Worm (Caenorhabditis elegans) whole organism, early embryonic: ENCODE results near the gene F10C2.5.

Source experiments
- B0310.2 ChIP-seq: sonication (generic microtip); optimal IDR thresholded peaks from 2 replicates; lab custom pipeline; 2016; ENCODE audit warnings: mild to moderate bottlenecking, missing genetic modification characterization, missing compliant biosample characterization
- F13C5.2 ChIP-seq: sonication (generic microtip); optimal IDR thresholded peaks from 2 replicates; lab custom pipeline; 2017; ENCODE audit warnings: mild to moderate bottlenecking, missing genetic modification characterization, inconsistent platforms, missing compliant biosample characterization
- aly-1 ChIP-seq: sonication (generic microtip); optimal IDR thresholded peaks from 2 replicates; lab custom pipeline; 2016; ENCODE audit warnings: missing genetic modification characterization, missing compliant biosample characterization
- ama-1 ChIP-seq: fragments of 150-350 bp; optimal IDR thresholded peaks from 2 replicates; lab custom pipeline; 2014
- ceh-13 ChIP-seq: fragments of 200-800 bp; sonication (Bioruptor generic); optimal IDR thresholded peaks from 2 replicates; lab custom pipeline; 2018; ENCODE audit warnings: mild to moderate bottlenecking, missing genetic modification characterization, missing compliant biosample characterization
- ceh-36 ChIP-seq: sonication (generic microtip); optimal IDR thresholded peaks from 2 replicates; lab custom pipeline; 2016; ENCODE audit warnings: missing genetic modification characterization, inconsistent platforms, missing compliant biosample characterization
- ets-7 ChIP-seq: sonication (generic microtip); optimal IDR thresholded peaks from 2 replicates; lab custom pipeline; 2016; ENCODE audit warnings: missing genotype, missing genetic modification characterization, missing compliant biosample characterization
- flt-1 ChIP-seq: fragments of 200-800 bp; sonication (Bioruptor generic); IDR thresholded peaks from 2 replicates; pipeline ENCODE4 v1.3.6; 2022; ENCODE audit warnings: missing genetic modification characterization, missing compliant biosample characterization
- hmbx-1 ChIP-seq: sonication (generic microtip); optimal IDR thresholded peaks from 2 replicates; lab custom pipeline; 2016; ENCODE audit warnings: mild to moderate bottlenecking, missing genetic modification characterization, missing compliant biosample characterization
- hmg-4 ChIP-seq: fragments of 200-800 bp; sonication (Bioruptor generic); optimal IDR thresholded peaks from 2 replicates; lab custom pipeline; 2018; ENCODE audit warnings: mild to moderate bottlenecking, missing genetic modification characterization, missing compliant biosample characterization
- hnd-1 ChIP-seq: sonication (generic microtip); optimal IDR thresholded peaks from 2 replicates; lab custom pipeline; 2016; ENCODE audit warnings: missing genetic modification characterization, missing compliant biosample characterization
- pes-1 ChIP-seq: fragments of 200-800 bp; sonication (Bioruptor generic); IDR thresholded peaks from 2 replicates; pipeline ENCODE4 v1.3.6; 2022; ENCODE audit warnings: missing genetic modification reagents, missing genetic modification characterization, missing compliant biosample characterization
- scrt-1 ChIP-seq: fragments of 200-800 bp; sonication (Bioruptor generic); IDR thresholded peaks from 2 replicates; pipeline ENCODE4 v1.3.6; 2022; ENCODE audit warnings: missing genetic modification characterization, missing compliant biosample characterization
- sea-1 ChIP-seq: fragments of 200-800 bp; sonication (Bioruptor generic); conservative IDR thresholded peaks from 2 replicates; pipeline ENCODE4 v1.3.6; 2022; ENCODE audit warnings: missing genetic modification characterization, missing compliant biosample characterization
- tbx-11 ChIP-seq: fragments of 200-800 bp; sonication (Bioruptor generic); IDR thresholded peaks from 2 replicates; pipeline ENCODE4 v1.3.6; 2022; ENCODE audit warnings: missing genetic modification characterization, missing compliant biosample characterization
- tbx-37 ChIP-seq: fragments of 200-800 bp; sonication (Bioruptor generic); conservative IDR thresholded peaks from 2 replicates; pipeline ENCODE4 v1.3.6; 2022; ENCODE audit warnings: missing genetic modification reagents, missing genetic modification characterization, missing compliant biosample characterization
- tra-4 ChIP-seq: sonication (generic microtip); optimal IDR thresholded peaks from 2 replicates; lab custom pipeline; 2017; ENCODE audit warnings: missing genetic modification characterization, missing compliant biosample characterization

Gene F10C2.5

DNA sequence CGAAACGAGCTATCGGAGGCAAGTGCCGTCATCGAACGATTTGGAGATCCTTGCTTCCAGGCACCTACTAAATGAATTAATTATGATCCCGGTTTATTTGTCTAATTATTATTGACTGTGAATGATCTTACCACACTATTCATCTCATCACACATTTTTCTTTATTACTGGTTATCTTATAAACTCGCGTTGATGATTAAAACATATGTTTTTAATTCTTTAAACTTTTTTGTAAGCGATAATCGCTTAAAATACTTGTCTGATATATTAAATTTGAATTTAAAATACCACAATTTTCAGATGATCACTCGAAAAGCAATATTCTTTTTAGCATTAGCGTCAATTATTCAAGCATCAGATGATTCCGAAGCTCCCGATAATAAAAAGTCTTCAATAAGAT is at the start of gene F10C2.5:
Gene F10C2.5 (plus strand): TSS at position 301 of the 400 bp plus-strand sequence.
- TF ChIP-seq F13C5.2 (no peak), flt-1 (GFP tag; lab: Robert Waterston, UW) (no peak), ets-7 (tag; lab: Kevin White, UChicago) (no peak), pes-1 (GFP tag; lab: Robert Waterston, UW) (no peak)

- no peak for TF ChIP-seq ceh-36 (tag; lab: Kevin White, UChicago)
- no peak for TF ChIP-seq scrt-1 (GFP tag; lab: Robert Waterston, UW)
- no peak for TF ChIP-seq F13C5.2
- TF ChIP-seq hmg-4 (GFP tag; lab: Kevin White, UChicago) = no peak
- TF ChIP-seq hnd-1 (tag; lab: Kevin White, UChicago) = no peak
- no peak for TF ChIP-seq hmbx-1 (tag; lab: Kevin White, UChicago)
- TF ChIP-seq aly-1 (tag; lab: Kevin White, UChicago) = no peak
- TF ChIP-seq tra-4 (tag; lab: Kevin White, UChicago) = no peak
- TF ChIP-seq flt-1 (GFP tag; lab: Robert Waterston, UW) = no peak
- TF ChIP-seq ceh-13 (GFP tag; lab: Kevin White, UChicago) = no peak
- TF ChIP-seq B0310.2 (tag; lab: Kevin White, UChicago) = no peak
- no peak for TF ChIP-seq ets-7 (tag; lab: Kevin White, UChicago)
- TF ChIP-seq sea-1 = no peak
- TF ChIP-seq ama-1 (lab: Kevin White, UChicago) = no peak
- TF ChIP-seq tbx-11 (GFP tag; lab: Robert Waterston, UW) = no peak
Observed at ce11 chrV:11995862-11996261, 49.4 kb upstream of the F10C2.5 start, which contains the start of gene C52E4.12. C52E4.12 (plus strand) TSS chrV:11996162.

DNA sequence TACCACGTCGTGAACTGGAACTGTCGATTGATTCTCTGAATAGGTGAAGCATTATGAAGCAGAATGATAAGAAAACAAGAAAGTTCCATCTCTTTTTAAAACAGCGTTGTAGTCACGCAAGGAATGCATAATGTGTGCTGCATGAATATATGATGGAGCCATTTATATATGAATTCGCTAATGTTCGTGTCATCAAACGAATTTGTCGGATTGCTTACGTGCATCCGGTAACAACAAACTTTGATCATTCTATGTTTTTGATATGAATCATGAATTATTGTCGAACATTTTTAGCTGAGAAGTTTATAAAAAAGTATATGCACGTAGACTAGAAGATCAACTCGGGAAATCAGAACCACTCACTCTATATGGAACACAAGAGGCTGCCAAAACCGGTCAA is 47.8 kb upstream of the F10C2.5 start:
- TF ChIP-seq flt-1 (GFP tag; lab: Robert Waterston, UW) (no peak), hmg-4 (GFP tag; lab: Kevin White, UChicago) (no peak), ets-7 (tag; lab: Kevin White, UChicago) (no peak), tra-4 (tag; lab: Kevin White, UChicago) (no peak), tbx-11 (GFP tag; lab: Robert Waterston, UW) (no peak), pes-1 (GFP tag; lab: Robert Waterston, UW) (no peak), F13C5.2 (no peak), scrt-1 (GFP tag; lab: Robert Waterston, UW) (no peak), ama-1 (lab: Kevin White, UChicago) (no peak), hmbx-1 (tag; lab: Kevin White, UChicago) (no peak), aly-1 (tag; lab: Kevin White, UChicago) (no peak), ceh-36 (tag; lab: Kevin White, UChicago) (no peak), ceh-13 (GFP tag; lab: Kevin White, UChicago) (no peak), tbx-37 (GFP tag; lab: Robert Waterston, UW) (no peak), hnd-1 (tag; lab: Kevin White, UChicago) (no peak), B0310.2 (tag; lab: Kevin White, UChicago) (no peak), sea-1 (no peak)

DNA sequence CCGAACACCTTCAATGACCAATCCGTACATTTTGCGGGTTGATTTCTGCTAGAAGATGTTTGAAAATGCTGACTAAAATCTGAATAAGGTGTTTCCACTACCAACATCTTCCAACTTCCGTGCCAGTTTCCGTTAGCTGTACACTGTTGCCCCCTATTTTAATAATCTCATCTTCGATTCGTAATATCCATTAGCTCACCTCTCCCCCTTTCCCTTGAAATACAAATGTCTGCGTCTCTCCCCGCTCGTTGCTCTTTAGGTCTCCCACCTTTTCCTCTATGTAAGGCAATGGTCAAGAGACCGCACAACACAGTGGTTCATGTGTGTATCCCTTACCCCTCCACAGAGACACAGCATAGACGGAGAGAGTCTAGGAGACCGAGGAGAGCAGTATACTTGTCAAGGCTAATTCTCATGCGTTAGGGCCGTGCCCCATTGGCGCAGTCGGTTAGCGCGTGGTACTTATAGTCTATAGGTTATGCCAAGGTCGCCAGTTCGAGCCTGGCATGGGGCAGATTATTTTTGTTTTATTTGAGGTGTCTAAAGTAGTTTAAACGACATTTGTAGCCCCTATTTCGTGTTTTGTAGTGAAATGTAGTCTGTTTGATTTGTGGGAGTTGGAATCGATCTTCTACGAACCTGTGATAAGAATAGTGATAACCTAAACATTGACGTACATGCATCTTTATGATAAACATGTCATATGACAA is 43.3 kb upstream of the F10C2.5 start, which contains the start of gene gcy-33:
Gene gcy-33 (minus strand): TSS at position 51 of the 710 bp plus-strand sequence.
- peak; percentile 94 for TF ChIP-seq ceh-13 (GFP tag; lab: Kevin White, UChicago)
- peak; percentile 98 for TF ChIP-seq tbx-11 (GFP tag; lab: Robert Waterston, UW)
- TF ChIP-seq B0310.2 (tag; lab: Kevin White, UChicago) = peak; percentile 96
- no peak for TF ChIP-seq ama-1 (lab: Kevin White, UChicago)
- peak; percentile 93 for TF ChIP-seq ets-7 (tag; lab: Kevin White, UChicago)
- TF ChIP-seq hmbx-1 (tag; lab: Kevin White, UChicago) = peak; percentile 89
- TF ChIP-seq pes-1 (GFP tag; lab: Robert Waterston, UW) = peak; percentile 98
- peak; percentile 93 for TF ChIP-seq tra-4 (tag; lab: Kevin White, UChicago)
- TF ChIP-seq tbx-37 (GFP tag; lab: Robert Waterston, UW) = peak; percentile 98
- peak; percentile 98 for TF ChIP-seq aly-1 (tag; lab: Kevin White, UChicago)
- TF ChIP-seq scrt-1 (GFP tag; lab: Robert Waterston, UW) = peak; percentile 98
- peak; percentile 93 for TF ChIP-seq sea-1
- peak; percentile 97 for TF ChIP-seq F13C5.2
- TF ChIP-seq ceh-36 (tag; lab: Kevin White, UChicago) = peak; percentile 97
- TF ChIP-seq hmg-4 (GFP tag; lab: Kevin White, UChicago) = peak; percentile 99
- TF ChIP-seq flt-1 (GFP tag; lab: Robert Waterston, UW) = peak; percentile 98
- TF ChIP-seq hnd-1 (tag; lab: Kevin White, UChicago) = peak; percentile 89

- TF ChIP-seq tbx-11 (GFP tag; lab: Robert Waterston, UW) (no peak), hmbx-1 (tag; lab: Kevin White, UChicago) (no peak), tra-4 (tag; lab: Kevin White, UChicago) (no peak), ama-1 (lab: Kevin White, UChicago) (no peak), sea-1 (no peak), F13C5.2 (no peak), hmg-4 (GFP tag; lab: Kevin White, UChicago) (no peak), ets-7 (tag; lab: Kevin White, UChicago) (no peak), B0310.2 (tag; lab: Kevin White, UChicago) (no peak), pes-1 (GFP tag; lab: Robert Waterston, UW) (no peak), tbx-37 (GFP tag; lab: Robert Waterston, UW) (no peak), scrt-1 (GFP tag; lab: Robert Waterston, UW) (no peak), aly-1 (tag; lab: Kevin White, UChicago) (no peak)
Observed at ce11 chrV:12002866-12003485, 42.3 kb upstream of the F10C2.5 start, which contains the start of gene cpr-9. cpr-9 (plus strand) TSS chrV:12003053.

- no peak for TF ChIP-seq aly-1 (tag; lab: Kevin White, UChicago)
- TF ChIP-seq ceh-36 (tag; lab: Kevin White, UChicago) = no peak
- no peak for TF ChIP-seq hnd-1 (tag; lab: Kevin White, UChicago)
- TF ChIP-seq flt-1 (GFP tag; lab: Robert Waterston, UW) = no peak
- TF ChIP-seq ceh-13 (GFP tag; lab: Kevin White, UChicago) = no peak
- TF ChIP-seq B0310.2 (tag; lab: Kevin White, UChicago) = no peak
- TF ChIP-seq ets-7 (tag; lab: Kevin White, UChicago) = no peak
- TF ChIP-seq tra-4 (tag; lab: Kevin White, UChicago) = no peak
- no peak for TF ChIP-seq F13C5.2
- no peak for TF ChIP-seq hmg-4 (GFP tag; lab: Kevin White, UChicago)
- no peak for TF ChIP-seq ama-1 (lab: Kevin White, UChicago)
Observed at ce11 chrV:12004501-12004940, 40.7 kb upstream of the F10C2.5 start.
